Fruit fly (Drosophila melanogaster) whole organism, embryonic: Measurements from ENCODE around the gene SC35.

Experiments
- Bteb2 ChIP-seq: fragments of 200-800 bp; sonication (Bioruptor generic); optimal IDR thresholded peaks from 2 replicates; lab custom pipeline; 2016; ENCODE audit warnings: missing biosample characterization, missing genetic modification characterization
- CG10959 ChIP-seq: fragments of 200-800 bp; sonication (Bioruptor generic); IDR thresholded peaks from 2 replicates; pipeline ENCODE4 v1.3.6; 2022; ENCODE audit warnings: missing biosample characterization, missing genetic modification characterization
- CG11247 ChIP-seq: fragments of 200-800 bp; sonication (Bioruptor generic); IDR thresholded peaks from 2 replicates; pipeline ENCODE4 v1.3.6; 2022; ENCODE audit warnings: missing biosample characterization, missing genetic modification characterization
- CG13123 ChIP-seq: fragments of 200-800 bp; sonication (Bioruptor generic); optimal IDR thresholded peaks from 2 replicates; lab custom pipeline; 2016; ENCODE audit warnings: missing biosample characterization, missing genetic modification characterization
- CG13296 ChIP-seq: fragments of 200-800 bp; sonication (Bioruptor generic); optimal IDR thresholded peaks from 3 replicates; lab custom pipeline; 2018; ENCODE audit warnings: missing biosample characterization, mild to moderate bottlenecking, missing genetic modification characterization
- CG15073 ChIP-seq: fragments of 200-800 bp; sonication (Bioruptor generic); optimal IDR thresholded peaks from 2 replicates; lab custom pipeline; 2016; ENCODE audit warnings: missing biosample characterization, missing genetic modification characterization
- CG15514 ChIP-seq: fragments of 200-800 bp; sonication (Bioruptor generic); optimal IDR thresholded peaks from 3 replicates; lab custom pipeline; 2017; ENCODE audit warnings: missing biosample characterization, missing genetic modification characterization, mild to moderate bottlenecking, moderate library complexity, missing genetic modification reagents
- CG1603 ChIP-seq: fragments of 200-800 bp; sonication (Bioruptor generic); optimal IDR thresholded peaks from 2 replicates; lab custom pipeline; 2019; ENCODE audit warnings: missing biosample characterization, mild to moderate bottlenecking, missing genetic modification characterization, moderate library complexity
- CG17328 ChIP-seq: fragments of 200-800 bp; sonication (Bioruptor generic); IDR thresholded peaks from 2 replicates; pipeline ENCODE4 v1.3.6; 2022; ENCODE audit warnings: missing biosample characterization, missing genetic modification characterization
- CG17361 ChIP-seq: fragments of 200-800 bp; sonication (Bioruptor generic); IDR thresholded peaks from 3 replicates; pipeline ENCODE4 v1.3.6; 2022; ENCODE audit warnings: missing biosample characterization, missing genetic modification characterization
- CG2712 ChIP-seq: fragments of 200-800 bp; optimal IDR thresholded peaks from 3 replicates; lab custom pipeline; 2019; ENCODE audit warnings: missing biosample characterization, mild to moderate bottlenecking, missing genetic modification characterization, moderate library complexity
- CG34422 ChIP-seq: fragments of 200-800 bp; sonication (Bioruptor generic); IDR thresholded peaks from 3 replicates; pipeline ENCODE4 v1.3.6; 2022; ENCODE audit warnings: missing biosample characterization, missing genetic modification characterization
- CG7357 ChIP-seq: fragments of 200-800 bp; sonication (Bioruptor generic); IDR thresholded peaks from 3 replicates; pipeline ENCODE4 v1.3.6; 2022; ENCODE audit warnings: missing biosample characterization, missing genetic modification characterization
- CG7745 ChIP-seq: fragments of 200-800 bp; sonication (Bioruptor generic); optimal IDR thresholded peaks from 2 replicates; lab custom pipeline; 2018; ENCODE audit warnings: missing biosample characterization, mild to moderate bottlenecking, missing genetic modification characterization, moderate library complexity
- CG8478 ChIP-seq: fragments of >200 bp; optimal IDR thresholded peaks from 2 replicates; lab custom pipeline; 2018
- CG9727 ChIP-seq: fragments of 200-800 bp; sonication (Bioruptor generic); optimal IDR thresholded peaks from 3 replicates; lab custom pipeline; 2017; ENCODE audit warnings: missing biosample characterization, mild to moderate bottlenecking, missing genetic modification characterization
- CG9817 ChIP-seq: fragments of 200-800 bp; sonication (Bioruptor generic); optimal IDR thresholded peaks from 2 replicates; lab custom pipeline; 2018; ENCODE audit warnings: missing biosample characterization, mild to moderate bottlenecking, missing genetic modification characterization, moderate library complexity
- Eip74EF ChIP-seq, 2 experiments: fragments of 200-800 bp in 1 of 2; fragments of >200 bp in 1 of 2; sonication (Bioruptor generic) in 1 of 2; optimal IDR thresholded peaks; 2 replicates each; lab custom pipeline; 2017 to 2019; ENCODE audit warnings: missing biosample characterization in 2 of 2, missing genetic modification characterization in 2 of 2, mild to moderate bottlenecking in 1 of 2, moderate library complexity in 1 of 2
- Elba2 ChIP-seq: fragments of 200-800 bp; sonication (Bioruptor generic); optimal IDR thresholded peaks from 3 replicates; lab custom pipeline; 2016; ENCODE audit warnings: missing biosample characterization, missing genetic modification characterization
- Fer2 ChIP-seq: fragments of 200-800 bp; sonication (Bioruptor generic); optimal IDR thresholded peaks from 2 replicates; lab custom pipeline; 2018; ENCODE audit warnings: missing biosample characterization, mild to moderate bottlenecking, missing genetic modification characterization, moderate library complexity
- Gug ChIP-seq: fragments of 200-800 bp; sonication (Bioruptor generic); IDR thresholded peaks from 4 replicates; pipeline ENCODE4 v1.3.6; 2022; ENCODE audit warnings: missing biosample characterization, missing genetic modification characterization
- HLHmδ ChIP-seq: fragments of 200-800 bp; sonication (Bioruptor generic); optimal IDR thresholded peaks from 2 replicates; lab custom pipeline; 2018; ENCODE audit warnings: missing biosample characterization, mild to moderate bottlenecking, missing genetic modification characterization, moderate library complexity
- HmgZ ChIP-seq: fragments of 200-800 bp; sonication (Bioruptor generic); optimal IDR thresholded peaks from 2 replicates; lab custom pipeline; 2018; ENCODE audit warnings: missing biosample characterization, mild to moderate bottlenecking, missing genetic modification characterization
- Hmx ChIP-seq: fragments of 200-800 bp; sonication (Bioruptor generic); optimal IDR thresholded peaks from 2 replicates; lab custom pipeline; 2016; ENCODE audit warnings: missing biosample characterization, missing genetic modification characterization
- Meics ChIP-seq: fragments of 200-800 bp; sonication (Bioruptor generic); optimal IDR thresholded peaks from 2 replicates; lab custom pipeline; 2017; ENCODE audit warnings: missing biosample characterization, mild to moderate bottlenecking, missing genetic modification characterization
- Rfx ChIP-seq: fragments of 200-800 bp; sonication (Bioruptor generic); IDR thresholded peaks from 2 replicates; pipeline ENCODE4 v1.3.6; 2022; ENCODE audit warnings: missing biosample characterization, missing genetic modification characterization
- Side ChIP-seq: fragments of 200-800 bp; sonication (Bioruptor generic); optimal IDR thresholded peaks from 2 replicates; lab custom pipeline; 2016; ENCODE audit warnings: missing biosample characterization, missing genetic modification characterization
- Sin3A ChIP-seq: fragments of >200 bp; optimal IDR thresholded peaks from 2 replicates; lab custom pipeline; 2018
- Sox100B ChIP-seq: fragments of 200-800 bp; sonication (Bioruptor generic); optimal IDR thresholded peaks from 3 replicates; lab custom pipeline; 2018; ENCODE audit warnings: missing biosample characterization, mild to moderate bottlenecking, missing genetic modification characterization
- Trl ChIP-seq, 3 experiments: fragments of >200 bp in 2 of 3; fragments of 200-800 bp in 1 of 3; sonication (Bioruptor generic) in 1 of 3; optimal IDR thresholded peaks; 2 replicates in 1 of 3; 3 replicates in 2 of 3; lab custom pipeline; 2016 to 2017; ENCODE audit warnings: missing biosample characterization in 1 of 3, missing genetic modification characterization in 1 of 3
- az2 ChIP-seq: fragments of 200-800 bp; sonication (Bioruptor generic); optimal IDR thresholded peaks from 3 replicates; lab custom pipeline; 2016; ENCODE audit warnings: missing biosample characterization, missing genetic modification characterization
- caup ChIP-seq: fragments of 200-800 bp; sonication (Bioruptor generic); optimal IDR thresholded peaks from 3 replicates; lab custom pipeline; 2017; ENCODE audit warnings: missing biosample characterization, mild to moderate bottlenecking, missing genetic modification characterization, moderate library complexity; ENCODE audit not compliant: severe bottlenecking
- chif ChIP-seq, 2 experiments: fragments of 200-800 bp; sonication (Bioruptor generic); optimal IDR thresholded peaks; 3 replicates each; lab custom pipeline; 2016; ENCODE audit warnings: missing biosample characterization in 2 of 2, missing genetic modification characterization in 2 of 2
- chm ChIP-seq: fragments of 200-800 bp; sonication (Bioruptor generic); IDR thresholded peaks from 2 replicates; pipeline ENCODE4 v1.3.6; 2022; ENCODE audit warnings: missing biosample characterization, missing genetic modification characterization
- cwo ChIP-seq: fragments of 200-800 bp; sonication (Bioruptor generic); optimal IDR thresholded peaks from 3 replicates; lab custom pipeline; 2017; ENCODE audit warnings: missing biosample characterization, missing genetic modification characterization, mild to moderate bottlenecking, moderate library complexity, missing genetic modification reagents
- exex ChIP-seq: fragments of 200-800 bp; sonication (Bioruptor generic); optimal IDR thresholded peaks from 4 replicates; lab custom pipeline; 2018; ENCODE audit warnings: missing biosample characterization, mild to moderate bottlenecking, missing genetic modification characterization, moderate library complexity
- gcm ChIP-seq: fragments of 200-800 bp; sonication (Bioruptor generic); optimal IDR thresholded peaks from 2 replicates; lab custom pipeline; 2019; ENCODE audit warnings: missing biosample characterization, mild to moderate bottlenecking, missing genetic modification characterization, moderate library complexity
- grau ChIP-seq: fragments of 200-800 bp; optimal IDR thresholded peaks from 3 replicates; lab custom pipeline; 2019; ENCODE audit warnings: missing biosample characterization, mild to moderate bottlenecking, missing genetic modification characterization, moderate library complexity
- gsb ChIP-seq: fragments of 200-800 bp; sonication (Bioruptor generic); IDR thresholded peaks from 2 replicates; pipeline ENCODE4 v1.3.6; 2022; ENCODE audit warnings: missing biosample characterization, missing genetic modification characterization
- her ChIP-seq: fragments of 200-800 bp; sonication (Bioruptor generic); optimal IDR thresholded peaks from 2 replicates; lab custom pipeline; 2016; ENCODE audit warnings: missing biosample characterization, missing genetic modification characterization
- knrl ChIP-seq: fragments of 200-800 bp; sonication (Bioruptor generic); IDR thresholded peaks from 3 replicates; pipeline ENCODE4 v1.3.6; 2022; ENCODE audit warnings: missing biosample characterization, missing genetic modification characterization; ENCODE audit not compliant: partially characterized antibody
- lola ChIP-seq, 3 experiments: fragments of >200 bp in 2 of 3; fragments of 200-800 bp in 1 of 3; sonication (Bioruptor generic) in 1 of 3; optimal IDR thresholded peaks; 2 replicates each; lab custom pipeline; 2017 to 2019; ENCODE audit warnings: missing biosample characterization in 3 of 3, missing genetic modification characterization in 3 of 3, mild to moderate bottlenecking in 1 of 3, moderate library complexity in 1 of 3
- nmo ChIP-seq: fragments of 200-800 bp; sonication (Bioruptor generic); optimal IDR thresholded peaks from 2 replicates; lab custom pipeline; 2018; ENCODE audit warnings: missing biosample characterization, mild to moderate bottlenecking, missing genetic modification characterization, moderate library complexity
- oc ChIP-seq: fragments of 200-800 bp; sonication (Bioruptor generic); optimal IDR thresholded peaks from 2 replicates; lab custom pipeline; 2018; ENCODE audit warnings: missing biosample characterization, mild to moderate bottlenecking, missing genetic modification characterization, moderate library complexity
- pho ChIP-seq: fragments of 200-800 bp; sonication (Bioruptor generic); optimal IDR thresholded peaks from 2 replicates; lab custom pipeline; 2016; ENCODE audit warnings: missing biosample characterization, missing genetic modification characterization
- pum ChIP-seq: fragments of 200-800 bp; sonication (Bioruptor generic); optimal IDR thresholded peaks from 2 replicates; lab custom pipeline; 2016; ENCODE audit warnings: missing biosample characterization, missing genetic modification characterization
- rib ChIP-seq: fragments of 200-800 bp; sonication (Bioruptor generic); IDR thresholded peaks from 2 replicates; pipeline ENCODE4 v1.3.6; 2022; ENCODE audit warnings: missing biosample characterization, missing genetic modification characterization
- seq ChIP-seq: fragments of 200-800 bp; sonication (Bioruptor generic); IDR thresholded peaks from 2 replicates; pipeline ENCODE4 v1.3.6; 2022; ENCODE audit warnings: missing biosample characterization, missing genetic modification characterization
- slbo ChIP-seq: fragments of 200-800 bp; sonication (Bioruptor generic); IDR thresholded peaks from 2 replicates; pipeline ENCODE4 v1.3.6; 2022; ENCODE audit warnings: missing biosample characterization, missing genetic modification characterization
- sna ChIP-seq: fragments of 200-800 bp; sonication (Bioruptor generic); IDR thresholded peaks from 2 replicates; pipeline ENCODE4 v1.3.6; 2022; ENCODE audit warnings: missing biosample characterization, missing genetic modification characterization; ENCODE audit not compliant: partially characterized antibody
- vvl ChIP-seq: fragments of 200-800 bp; sonication (Bioruptor generic); IDR thresholded peaks from 2 replicates; pipeline ENCODE4 v1.3.6; 2022; ENCODE audit warnings: missing biosample characterization, missing genetic modification characterization

SC35 gene

DNA sequence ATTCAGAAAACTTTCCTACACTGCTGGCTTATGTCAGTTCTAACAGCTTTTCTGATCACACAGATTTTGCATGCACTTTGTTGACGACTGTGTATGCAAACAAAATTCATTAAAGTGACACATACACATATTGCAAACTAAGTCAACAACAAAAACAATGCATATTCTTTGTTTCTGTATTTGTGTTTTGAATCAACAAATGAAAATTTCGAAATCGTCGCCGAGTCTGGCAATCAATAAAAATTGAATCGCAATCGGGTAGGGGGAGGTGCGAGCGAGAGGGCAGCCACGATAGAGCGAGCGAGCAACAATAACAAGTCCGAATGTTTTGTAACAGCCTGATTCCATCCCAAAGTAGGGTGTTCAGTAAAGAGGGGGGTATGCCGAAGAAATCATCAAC is 28.6 kb upstream of the SC35 start (continued):
- TF ChIP-seq nmo (GFP tag; lab: Kevin White, UChicago) (no peak), CG9817 (tag; lab: Kevin White, UChicago) (no peak), HmgZ (tag; lab: Kevin White, UChicago) (no peak), Fer2 (tag; lab: Kevin White, UChicago) (no peak), CG13123 (no peak), CG13296 (peak; percentile 66), Meics (GFP tag; lab: Kevin White, UChicago) (peak; percentile 20), CG7357 (GFP tag; lab: Robert Waterston, UW) (no peak), Side (GFP tag; lab: Kevin White, UChicago) (no peak), HLHmδ (no peak), Bteb2 (GFP tag; lab: Kevin White, UChicago) (no peak), Rfx (GFP tag; lab: Robert Waterston, UW) (peak; percentile 32; the same call in 1 of the 2 replicates), pho (GFP tag; lab: Kevin White, UChicago) (no peak), vvl (GFP tag; lab: Robert Waterston, UW) (peak; percentile 57), CG17328 (no peak), CG15514 (GFP tag; lab: Kevin White, UChicago) (peak; percentile 44), Sox100B (GFP tag; lab: Kevin White, UChicago) (peak; percentile 40), lola (GFP tag; optimal IDR thresholded peaks at IDR 0.05; lab: Kevin White, UChicago) (no peak), exex (tag; lab: Kevin White, UChicago) (peak; percentile 54), slbo (no peak), CG11247 (GFP tag; lab: Robert Waterston, UW) (no peak), CG1603 (peak; percentile 36), rib (GFP tag; lab: Robert Waterston, UW) (0 out of 2 replicates have a peak, but pooled peaks have one; percentile 35), CG8478 (lab: Kevin White, UChicago) (no peak), Gug (no peak), Hmx (GFP tag; lab: Kevin White, UChicago) (no peak), gsb (no peak), CG34422 (GFP tag; lab: Robert Waterston, UW) (no peak), Eip74EF (GFP tag; optimal IDR thresholded peaks at IDR 0.05; lab: Kevin White, UChicago) (peak in 1 of 2 experiments; percentile 40), CG15073 (no peak), sna (no peak), pum (GFP tag; lab: Kevin White, UChicago) (no peak), Elba2 (GFP tag; lab: Kevin White, UChicago) (no peak), chif (GFP tag; optimal IDR thresholded peaks at IDR 0.05; lab: Kevin White, UChicago) (no peak), seq (GFP tag; lab: Robert Waterston, UW) (no peak), Sin3A (no peak), caup (no peak), Trl (optimal IDR thresholded peaks at IDR 0.05; lab: Kevin White, UChicago) (no peak), Trl (GFP tag; optimal IDR thresholded peaks at IDR 0.05; lab: Kevin White, UChicago) (no peak), CG17361 (GFP tag; lab: Robert Waterston, UW) (no peak), CG7745 (tag; lab: Kevin White, UChicago) (no peak), CG9727 (GFP tag; lab: Kevin White, UChicago) (no peak), gcm (no peak), her (GFP tag; lab: Kevin White, UChicago) (no peak), cwo (peak; percentile 48), CG2712 (tag; lab: Kevin White, UChicago) (peak; percentile 8), oc (tag; lab: Kevin White, UChicago) (no peak), knrl (no peak), az2 (GFP tag; lab: Kevin White, UChicago) (peak; percentile 18), CG10959 (GFP tag; lab: Robert Waterston, UW) (no peak), grau (tag; lab: Kevin White, UChicago) (peak; percentile 1), chm (no peak)
